Worm (Caenorhabditis elegans): ENCODE data around the gene C16D9.8.

C16D9.8 gene

DNA sequence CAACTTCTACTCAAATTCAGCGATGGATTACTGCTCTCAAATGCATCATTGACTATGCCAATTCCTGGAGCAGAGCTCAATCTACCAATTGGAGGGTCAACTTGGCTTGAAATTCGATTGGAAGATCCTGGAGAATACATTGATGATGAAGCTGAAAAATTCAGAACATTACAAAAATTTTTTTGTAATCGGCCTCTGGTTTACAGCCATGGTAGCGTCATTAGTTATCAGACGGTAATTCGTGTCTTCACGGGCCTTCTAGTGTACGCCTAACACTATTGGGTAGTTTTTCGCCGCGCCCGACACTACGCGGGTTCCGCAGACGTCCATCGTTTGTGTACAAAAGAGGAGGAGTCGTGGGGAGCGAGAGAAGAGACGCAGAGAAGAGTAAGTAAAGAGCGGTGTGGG, 34.6 kb downstream of the C16D9.8 start (continued):
- TF ChIP-seq elt-2 (tag; optimal IDR thresholded peaks at IDR 0.05) (no peak), syd-9 (tag; optimal IDR thresholded peaks at IDR 0.05) (peak; percentile 15), ceh-45 (GFP tag; IDR thresholded peaks at IDR 0.05) (no peak), nhr-232 (tag; optimal IDR thresholded peaks at IDR 0.05) (no peak), tbx-7 (tag; optimal IDR thresholded peaks at IDR 0.05) (no peak), ceh-2 (tag; optimal IDR thresholded peaks at IDR 0.05) (peak; percentile 7), dve-1 (tag; optimal IDR thresholded peaks at IDR 0.05) (no peak), lim-6 (tag; optimal IDR thresholded peaks at IDR 0.05) (no peak), hlh-30 (tag; optimal IDR thresholded peaks at IDR 0.05; ENCODE audit: insufficient read depth) (no peak), rnt-1 (tag; optimal IDR thresholded peaks at IDR 0.05) (peak; percentile 33), pqm-1 (tag; optimal IDR thresholded peaks at IDR 0.05) (no peak), sox-2 (GFP tag; IDR thresholded peaks at IDR 0.05) (no peak), nhr-11 (tag; optimal IDR thresholded peaks at IDR 0.05) (no peak), ceh-34 (tag; optimal IDR thresholded peaks at IDR 0.05) (no peak), mec-3 (tag; optimal IDR thresholded peaks at IDR 0.05; ENCODE audit: borderline replicate concordance) (no peak), ceh-22 (tag; optimal IDR thresholded peaks at IDR 0.05) (no peak), C38D4.7 (GFP tag; optimal IDR thresholded peaks at IDR 0.05) (no peak), pha-2 (tag; optimal IDR thresholded peaks at IDR 0.05) (no peak), ahr-1 (tag; optimal IDR thresholded peaks at IDR 0.05) (no peak)

DNA sequence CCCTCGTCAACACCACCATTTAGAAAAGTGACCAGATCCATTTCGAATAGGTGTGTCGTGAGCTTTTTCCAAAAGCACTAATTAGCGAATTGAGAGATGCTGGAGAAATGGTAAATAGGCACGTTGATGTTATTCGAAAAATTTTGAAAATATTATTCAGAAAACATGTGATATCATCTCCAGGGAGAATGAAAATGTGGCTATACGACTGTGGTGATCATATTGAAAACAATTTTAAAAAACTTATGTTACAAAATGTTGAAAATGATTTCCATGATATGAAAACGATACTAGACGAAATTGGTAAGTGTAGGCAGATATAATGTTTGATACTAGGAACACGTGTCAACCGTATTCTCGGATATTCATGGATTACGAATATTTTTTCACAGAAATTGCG, 36.6 kb downstream of the C16D9.8 start, which contains the start of gene K07C11.10:
TSS of gene K07C11.10 (minus strand) at position 101 of the 400 bp plus-strand sequence.
- TF ChIP-seq fax-1 (tag; optimal IDR thresholded peaks at IDR 0.05) (no peak), ceh-48 (tag; optimal IDR thresholded peaks at IDR 0.05) (no peak), nfya-1 (tag; optimal IDR thresholded peaks at IDR 0.05) (no peak), sdc-2 (tag; optimal IDR thresholded peaks at IDR 0.05) (no peak), unc-86 (tag; optimal IDR thresholded peaks at IDR 0.05) (no peak), pax-1 (tag; optimal IDR thresholded peaks at IDR 0.05) (no peak), elt-4 (tag; optimal IDR thresholded peaks at IDR 0.05) (no peak), mec-3 (tag; optimal IDR thresholded peaks at IDR 0.05; ENCODE audit: borderline replicate concordance) (no peak), dmd-4 (tag; optimal IDR thresholded peaks at IDR 0.05; ENCODE audit: borderline replicate concordance) (no peak), syd-9 (tag; optimal IDR thresholded peaks at IDR 0.05) (no peak), pqm-1 (tag; optimal IDR thresholded peaks at IDR 0.05) (no peak), hlh-15 (tag; optimal IDR thresholded peaks at IDR 0.05) (no peak), ceh-14 (tag; optimal IDR thresholded peaks at IDR 0.05) (no peak), ceh-2 (tag; optimal IDR thresholded peaks at IDR 0.05) (no peak), F13H6.1 (tag; optimal IDR thresholded peaks at IDR 0.05) (no peak), ceh-22 (tag; optimal IDR thresholded peaks at IDR 0.05) (no peak), pha-4 (tag; optimal IDR thresholded peaks at IDR 0.05) (no peak), C08G9.2 (tag; optimal IDR thresholded peaks at IDR 0.05) (no peak), unc-42 (tag; optimal IDR thresholded peaks at IDR 0.05) (no peak)

DNA sequence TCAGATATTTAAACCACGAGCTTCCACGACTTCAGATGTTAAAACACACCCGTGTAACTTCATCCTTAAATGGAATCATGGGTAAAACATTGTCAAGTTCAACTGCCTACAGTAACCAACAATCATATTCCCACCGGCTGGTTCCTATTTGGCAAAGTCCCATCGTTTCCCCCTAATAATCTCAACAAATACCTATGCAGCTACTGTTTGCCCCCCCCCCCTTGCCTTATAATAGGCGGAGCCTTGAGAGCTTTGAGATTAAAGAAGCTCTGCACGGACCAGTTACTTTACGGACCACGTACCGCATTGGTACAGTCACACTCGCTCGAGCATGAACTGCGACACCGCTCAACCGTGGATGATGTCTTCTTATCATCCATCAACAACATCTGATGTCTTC, 38.7 kb downstream of the C16D9.8 start, which contains the start of gene pax-1:
TSS of gene pax-1 (plus strand) at position 301 of the 400 bp plus-strand sequence.
- TF ChIP-seq eyg-1 (tag; optimal IDR thresholded peaks at IDR 0.05) (no peak), hlh-15 (tag; optimal IDR thresholded peaks at IDR 0.05) (no peak), unc-42 (tag; optimal IDR thresholded peaks at IDR 0.05) (no peak), pros-1 (tag; optimal IDR thresholded peaks at IDR 0.05) (no peak), elt-2 (tag; optimal IDR thresholded peaks at IDR 0.05) (no peak), pqm-1 (tag; optimal IDR thresholded peaks at IDR 0.05) (no peak), pag-3 (tag; optimal IDR thresholded peaks at IDR 0.05; ENCODE audit: borderline replicate concordance) (no peak), unc-86 (tag; optimal IDR thresholded peaks at IDR 0.05) (no peak), fkh-6 (tag; optimal IDR thresholded peaks at IDR 0.05) (no peak), rnt-1 (tag; optimal IDR thresholded peaks at IDR 0.05) (no peak), ceh-22 (tag; optimal IDR thresholded peaks at IDR 0.05) (no peak)

DNA sequence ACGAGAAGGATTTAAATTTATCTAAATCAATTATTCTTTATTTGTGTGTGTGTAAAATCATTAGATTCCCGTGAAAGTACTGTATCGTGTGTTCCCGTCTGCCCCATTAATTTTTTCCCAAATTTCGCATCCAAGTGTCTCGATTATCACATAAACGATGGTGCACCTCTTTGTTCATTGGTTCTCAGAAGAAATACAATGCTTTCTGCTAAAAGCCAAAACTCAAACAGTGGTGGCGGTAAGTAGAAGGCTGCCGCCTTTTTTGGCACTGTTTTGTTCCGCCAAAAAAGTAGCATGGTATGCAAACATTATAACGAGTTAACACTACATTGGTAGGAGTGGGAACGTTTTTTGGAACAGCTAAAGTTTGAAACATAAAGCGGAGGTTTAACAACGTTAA, 39.9 kb downstream of the C16D9.8 start:
- TF ChIP-seq madf-2 (tag; optimal IDR thresholded peaks at IDR 0.05) (no peak), pqm-1 (tag; optimal IDR thresholded peaks at IDR 0.05) (no peak), hlh-30 (tag; optimal IDR thresholded peaks at IDR 0.05; ENCODE audit: insufficient read depth) (no peak), rnt-1 (tag; optimal IDR thresholded peaks at IDR 0.05) (no peak), dmd-4 (tag; optimal IDR thresholded peaks at IDR 0.05; ENCODE audit: borderline replicate concordance) (no peak), ceh-9 (tag; optimal IDR thresholded peaks at IDR 0.05) (no peak), gmeb-2 (tag; optimal IDR thresholded peaks at IDR 0.05) (no peak), ceh-22 (tag; optimal IDR thresholded peaks at IDR 0.05) (no peak), ceh-19 (GFP tag; optimal IDR thresholded peaks at IDR 0.05) (no peak)

Measured in whole organism, late embryonic.